ENCODE assay signal across 2 fruit fly cellular contexts in genomic region chrX:767928-768327, dm6.
TF ChIP-seq lines count a peak whose summit lies in the region.

No protein-coding gene starts in this region.

TF ChIP-seq in whole organism, embryonic, 481 proteins besides CTCF, POLR2A, EP300 and RAD21 (continued from another document):
- TF ChIP-seq pan (optimal IDR thresholded peaks at IDR 0.05; lab: Kevin White, UChicago) (no peak), pan (GFP tag; optimal IDR thresholded peaks at IDR 0.05 in 1 of 2, IDR thresholded peaks at IDR 0.05 in 1 of 2) (peak in 1 of 2 experiments; percentile 19), lov (optimal IDR thresholded peaks at IDR 0.05; lab: Kevin White, UChicago) (no peak), lov (GFP tag; IDR thresholded peaks at IDR 0.05; lab: Robert Waterston, UW) (0 out of 3 replicates have a peak, but pooled peaks have one; percentile 27), CG10979 (tag; optimal IDR thresholded peaks at IDR 0.05; lab: Kevin White, UChicago) (no peak), CG15269 (tag; optimal IDR thresholded peaks at IDR 0.05; lab: Kevin White, UChicago) (no peak), CG18599 (GFP tag; optimal IDR thresholded peaks at IDR 0.05; lab: Kevin White, UChicago) (peak; percentile 25), Hr3 (GFP tag; optimal IDR thresholded peaks at IDR 0.05; lab: Kevin White, UChicago) (no peak), CG7372 (GFP tag; IDR thresholded peaks at IDR 0.05; lab: Robert Waterston, UW) (no peak), yki (optimal IDR thresholded peaks at IDR 0.05; lab: Kevin White, UChicago) (no peak), CG15696 (tag; optimal IDR thresholded peaks at IDR 0.05; lab: Kevin White, UChicago) (peak; percentile 21), CG17361 (GFP tag; IDR thresholded peaks at IDR 0.05; lab: Robert Waterston, UW) (no peak), CG12071 (GFP tag; optimal IDR thresholded peaks at IDR 0.05; lab: Kevin White, UChicago) (peak; percentile 11), ATbp (GFP tag; optimal IDR thresholded peaks at IDR 0.05; lab: Kevin White, UChicago) (peak; percentile 64), CG15514 (GFP tag; optimal IDR thresholded peaks at IDR 0.05; lab: Kevin White, UChicago) (peak; percentile 20), nom (GFP tag; optimal IDR thresholded peaks at IDR 0.05; lab: Kevin White, UChicago) (peak; percentile 60), Dad (GFP tag; optimal IDR thresholded peaks at IDR 0.05; lab: Kevin White, UChicago) (no peak), lbe (GFP tag; optimal IDR thresholded peaks at IDR 0.05; lab: Kevin White, UChicago) (peak; percentile 11), Bteb2 (GFP tag; optimal IDR thresholded peaks at IDR 0.05; lab: Kevin White, UChicago) (no peak), CG2120 (GFP tag; optimal IDR thresholded peaks at IDR 0.05; lab: Kevin White, UChicago) (peak; percentile 5), Fer1 (GFP tag; optimal IDR thresholded peaks at IDR 0.05; lab: Kevin White, UChicago) (peak; percentile 17), z (GFP tag; IDR thresholded peaks at IDR 0.05; lab: Robert Waterston, UW) (0 out of 3 replicates have a peak, but pooled peaks have one; percentile 11), CG12769 (tag; optimal IDR thresholded peaks at IDR 0.05; lab: Kevin White, UChicago) (peak; percentile 8), crol (GFP tag; IDR thresholded peaks at IDR 0.05; lab: Robert Waterston, UW) (peak; percentile 15; the same call in 1 of the 2 replicates), nmo (GFP tag; optimal IDR thresholded peaks at IDR 0.05; lab: Kevin White, UChicago) (no peak), CG7987 (GFP tag; optimal IDR thresholded peaks at IDR 0.05; lab: Kevin White, UChicago) (peak; percentile 11), Hmr (GFP tag; optimal IDR thresholded peaks at IDR 0.05; lab: Kevin White, UChicago) (peak; percentile 37), Drgx (GFP tag; IDR thresholded peaks at IDR 0.05; lab: Robert Waterston, UW) (0 out of 2 replicates have a peak, but pooled peaks have one; percentile 15), CG12236 (GFP tag; optimal IDR thresholded peaks at IDR 0.05; lab: Kevin White, UChicago) (no peak), ato (GFP tag; IDR thresholded peaks at IDR 0.05; lab: Robert Waterston, UW; ENCODE audit: partially characterized antibody) (no peak), CG3281 (GFP tag; optimal IDR thresholded peaks at IDR 0.05; lab: Kevin White, UChicago) (peak; percentile 29)

TF ChIP-seq in whole organism, prepupa, 60 proteins besides CTCF, POLR2A, EP300 and RAD21 (continued from another document):
- TF ChIP-seq CG10631 (GFP tag; optimal IDR thresholded peaks at IDR 0.05; lab: Kevin White, UChicago) = peak; percentile 48
- no peak for TF ChIP-seq CG11762 (GFP tag; optimal IDR thresholded peaks at IDR 0.05; lab: Kevin White, UChicago; ENCODE audit: insufficient read depth)
- TF ChIP-seq Eip93F (GFP tag; optimal IDR thresholded peaks at IDR 0.05; lab: Kevin White, UChicago) = no peak
- TF ChIP-seq lz (GFP tag; optimal IDR thresholded peaks at IDR 0.05; lab: Kevin White, UChicago) = peak; percentile 27
- TF ChIP-seq CG6276 (GFP tag; optimal IDR thresholded peaks at IDR 0.05; lab: Kevin White, UChicago) = no peak
- peak; percentile 49 for TF ChIP-seq vri (GFP tag; optimal IDR thresholded peaks at IDR 0.05; lab: Kevin White, UChicago)
- TF ChIP-seq CG4318 (GFP tag; optimal IDR thresholded peaks at IDR 0.05; lab: Kevin White, UChicago) = no peak
- TF ChIP-seq CG10669 (GFP tag; optimal IDR thresholded peaks at IDR 0.05; lab: Kevin White, UChicago) = peak; percentile 33
- peak; percentile 60 for TF ChIP-seq topi (GFP tag; optimal IDR thresholded peaks at IDR 0.05; lab: Kevin White, UChicago)
- TF ChIP-seq Lpt (GFP tag; optimal IDR thresholded peaks at IDR 0.05; lab: Kevin White, UChicago) = no peak
- peak; percentile 63 for TF ChIP-seq CG6792 (GFP tag; optimal IDR thresholded peaks at IDR 0.05; lab: Kevin White, UChicago)
- TF ChIP-seq Eip75B (GFP tag; optimal IDR thresholded peaks at IDR 0.05; lab: Kevin White, UChicago) = peak; percentile 31
- no peak for TF ChIP-seq Hr4 (GFP tag; optimal IDR thresholded peaks at IDR 0.05; lab: Kevin White, UChicago)
- peak; percentile 89 for TF ChIP-seq Eip78C (GFP tag; lab: Kevin White, UChicago)
- TF ChIP-seq CG6808 (GFP tag; optimal IDR thresholded peaks at IDR 0.05; lab: Kevin White, UChicago) = peak; percentile 60
- no peak for TF ChIP-seq CG15336 (GFP tag; IDR thresholded peaks at IDR 0.05; lab: Robert Waterston, UW)
- TF ChIP-seq fkh (GFP tag; optimal IDR thresholded peaks at IDR 0.05; lab: Kevin White, UChicago) = peak; percentile 87
- peak; percentile 53 for TF ChIP-seq CG34406 (GFP tag; optimal IDR thresholded peaks at IDR 0.05; lab: Kevin White, UChicago)
- peak; percentile 14 for TF ChIP-seq dsx (GFP tag; optimal IDR thresholded peaks at IDR 0.05; lab: Kevin White, UChicago; ENCODE audit: poor library complexity, severe bottlenecking)
- peak; percentile 28 for TF ChIP-seq pdm3 (GFP tag; optimal IDR thresholded peaks at IDR 0.05; lab: Kevin White, UChicago)
- peak; percentile 44 for TF ChIP-seq Blimp-1 (GFP tag; optimal IDR thresholded peaks at IDR 0.05; lab: Kevin White, UChicago)
- TF ChIP-seq CG1621 (tag; optimal IDR thresholded peaks at IDR 0.05; lab: Kevin White, UChicago) = peak; percentile 47
- peak in 1 of 2 experiments; percentile 52 for TF ChIP-seq salr (GFP tag; optimal IDR thresholded peaks at IDR 0.05; lab: Kevin White, UChicago)
- peak; percentile 34 for TF ChIP-seq Ets96B (tag; optimal IDR thresholded peaks at IDR 0.05; lab: Kevin White, UChicago)
- peak; percentile 75 for TF ChIP-seq CG6163 (GFP tag; IDR thresholded peaks at IDR 0.05; lab: Robert Waterston, UW)
- TF ChIP-seq CG8119 (GFP tag; IDR thresholded peaks at IDR 0.05; lab: Robert Waterston, UW) = no peak
- TF ChIP-seq spab (GFP tag; optimal IDR thresholded peaks at IDR 0.05; lab: Kevin White, UChicago) = peak; percentile 16
- peak; percentile 65 for TF ChIP-seq Sox102F (GFP tag; optimal IDR thresholded peaks at IDR 0.05; lab: Kevin White, UChicago)
- no peak for TF ChIP-seq Ets21C (GFP tag; optimal IDR thresholded peaks at IDR 0.05; lab: Kevin White, UChicago)
- peak; percentile 44 for TF ChIP-seq Smox (GFP tag; optimal IDR thresholded peaks at IDR 0.05; lab: Kevin White, UChicago)
- no peak for TF ChIP-seq Hr38 (GFP tag; optimal IDR thresholded peaks at IDR 0.05; lab: Kevin White, UChicago)
- no peak for TF ChIP-seq Sox15 (GFP tag; optimal IDR thresholded peaks at IDR 0.05; lab: Kevin White, UChicago)
- peak; percentile 52 for TF ChIP-seq net (GFP tag; optimal IDR thresholded peaks at IDR 0.05; lab: Kevin White, UChicago)
- peak; percentile 64 for TF ChIP-seq CG8632 (GFP tag; optimal IDR thresholded peaks at IDR 0.05; lab: Kevin White, UChicago)
- TF ChIP-seq Hr39 (GFP tag; optimal IDR thresholded peaks at IDR 0.05; lab: Kevin White, UChicago) = no peak
- TF ChIP-seq CG3032 (tag; optimal IDR thresholded peaks at IDR 0.05; lab: Kevin White, UChicago) = peak; percentile 25
- no peak for TF ChIP-seq dac (GFP tag; optimal IDR thresholded peaks at IDR 0.05; lab: Kevin White, UChicago)
TF ChIP-seq in whole organism, prepupa: peak in this region for 40.
